Worm (Caenorhabditis elegans) whole organism, L3 larva: Measurements from ENCODE around the gene bra-2.

Source experiments
- R02D3.7 ChIP-seq: fragments of 150-350 bp; optimal IDR thresholded peaks from 2 replicates; lab custom pipeline; 2014; ENCODE audit warnings: missing biosample characterization, missing genetic modification characterization
- ZK546.5 ChIP-seq: sonication (generic microtip); optimal IDR thresholded peaks from 2 replicates; lab custom pipeline; 2017; ENCODE audit warnings: missing biosample characterization, missing genetic modification characterization
- aly-2 ChIP-seq: fragments of 150-350 bp; optimal IDR thresholded peaks from 2 replicates; lab custom pipeline; 2014; ENCODE audit warnings: missing biosample characterization, missing genetic modification characterization
- ama-1 ChIP-seq: fragments of 150-350 bp; optimal IDR thresholded peaks from 2 replicates; lab custom pipeline; 2018
- ceh-28 ChIP-seq: fragments of 150-350 bp; optimal IDR thresholded peaks from 2 replicates; lab custom pipeline; 2014; ENCODE audit warnings: missing biosample characterization, missing genetic modification reagents, missing genetic modification characterization
- ceh-82 ChIP-seq: fragments of 150-350 bp; optimal IDR thresholded peaks from 2 replicates; lab custom pipeline; 2014; ENCODE audit warnings: missing biosample characterization, missing genetic modification characterization
- egl-27 ChIP-seq: sonication (generic microtip); optimal IDR thresholded peaks from 4 replicates; lab custom pipeline; 2017; ENCODE audit warnings: missing biosample characterization, missing genetic modification reagents, missing genetic modification characterization
- egl-5 ChIP-seq: fragments of 150-350 bp; optimal IDR thresholded peaks from 2 replicates; lab custom pipeline; 2017; ENCODE audit warnings: missing biosample characterization, missing genetic modification reagents, missing genetic modification characterization, inconsistent platforms
- elt-1 ChIP-seq: fragments of 150-350 bp; optimal IDR thresholded peaks from 2 replicates; lab custom pipeline; 2014; ENCODE audit warnings: missing biosample characterization, missing genetic modification characterization
- elt-2 ChIP-seq: sonication (generic microtip); optimal IDR thresholded peaks from 2 replicates; lab custom pipeline; 2016; ENCODE audit warnings: missing genetic modification reagents, mild to moderate bottlenecking, missing genetic modification characterization, missing compliant biosample characterization
- elt-3 ChIP-seq, 3 experiments: fragments of 150-350 bp in 1 of 3; sonication (generic microtip) in 2 of 3; optimal IDR thresholded peaks; 2 replicates in 2 of 3; 4 replicates in 1 of 3; lab custom pipeline; 2014 to 2017; ENCODE audit warnings: missing biosample characterization in 3 of 3, missing genetic modification characterization in 3 of 3
- eor-1 ChIP-seq, 2 experiments: fragments of 150-350 bp; optimal IDR thresholded peaks; 2 replicates each; lab custom pipeline; 2014 to 2018; ENCODE audit warnings: missing biosample characterization in 2 of 2, missing genetic modification characterization in 2 of 2
- fkh-2 ChIP-seq: fragments of 150-350 bp; optimal IDR thresholded peaks from 2 replicates; lab custom pipeline; 2014; ENCODE audit warnings: missing biosample characterization, missing genetic modification reagents, missing genetic modification characterization
- fos-1 ChIP-seq: fragments of 150-350 bp; optimal IDR thresholded peaks from 2 replicates; lab custom pipeline; 2014; ENCODE audit warnings: missing biosample characterization, missing genetic modification characterization
- hmg-11 ChIP-seq: sonication (generic microtip); optimal IDR thresholded peaks from 2 replicates; lab custom pipeline; 2016; ENCODE audit warnings: missing genetic modification characterization, missing compliant biosample characterization
- jun-1 ChIP-seq: fragments of 150-350 bp; optimal IDR thresholded peaks from 2 replicates; lab custom pipeline; 2014; ENCODE audit warnings: missing biosample characterization, missing genetic modification reagents, missing genetic modification characterization
- lin-15B ChIP-seq: fragments of 150-350 bp; optimal IDR thresholded peaks from 2 replicates; lab custom pipeline; 2014; ENCODE audit warnings: missing biosample characterization, missing genetic modification characterization
- lin-39 ChIP-seq: fragments of 150-350 bp; optimal IDR thresholded peaks from 2 replicates; lab custom pipeline; 2018; ENCODE audit warnings: missing biosample characterization, missing genetic modification reagents, missing genetic modification characterization
- nhr-11 ChIP-seq: fragments of 150-350 bp; optimal IDR thresholded peaks from 2 replicates; lab custom pipeline; 2014; ENCODE audit warnings: missing biosample characterization, missing genetic modification characterization
- nhr-12 ChIP-seq: fragments of 150-350 bp; optimal IDR thresholded peaks from 2 replicates; lab custom pipeline; 2014; ENCODE audit warnings: missing biosample characterization, missing genetic modification characterization
- nhr-23 ChIP-seq: fragments of 150-350 bp; optimal IDR thresholded peaks from 2 replicates; lab custom pipeline; 2014; ENCODE audit warnings: missing biosample characterization, missing genetic modification reagents, missing genetic modification characterization
- nhr-25 ChIP-seq: sonication (generic microtip); optimal IDR thresholded peaks from 2 replicates; lab custom pipeline; 2017; ENCODE audit warnings: missing biosample characterization, missing genetic modification characterization
- nhr-28 ChIP-seq: fragments of 150-350 bp; optimal IDR thresholded peaks from 2 replicates; lab custom pipeline; 2014; ENCODE audit warnings: missing biosample characterization, missing genetic modification characterization
- nhr-43 ChIP-seq: sonication (generic microtip); optimal IDR thresholded peaks from 2 replicates; lab custom pipeline; 2016; ENCODE audit warnings: mild to moderate bottlenecking, missing genetic modification characterization, missing compliant biosample characterization; ENCODE audit not compliant: poor library complexity, severe bottlenecking
- nhr-77 ChIP-seq: fragments of 150-350 bp; optimal IDR thresholded peaks from 2 replicates; lab custom pipeline; 2014; ENCODE audit warnings: missing biosample characterization, missing genetic modification characterization
- pha-4 ChIP-seq: fragments of 150-350 bp; optimal IDR thresholded peaks from 2 replicates; lab custom pipeline; 2014; ENCODE audit warnings: missing biosample characterization, missing genetic modification reagents, missing genetic modification characterization
- skn-1 ChIP-seq: fragments of 150-350 bp; optimal IDR thresholded peaks from 2 replicates; lab custom pipeline; 2014; ENCODE audit warnings: missing biosample characterization, missing genetic modification characterization
- snpc-4 ChIP-seq: fragments of 150-350 bp; optimal IDR thresholded peaks from 2 replicates; lab custom pipeline; 2014; ENCODE audit warnings: missing biosample characterization, missing genetic modification characterization
- unc-62 ChIP-seq: fragments of 150-350 bp; sonication (generic microtip); optimal IDR thresholded peaks from 4 replicates; lab custom pipeline; 2014; ENCODE audit warnings: missing biosample characterization, missing genetic modification reagents, missing genetic modification characterization
- zag-1 ChIP-seq: fragments of 150-350 bp; optimal IDR thresholded peaks from 2 replicates; lab custom pipeline; 2014; ENCODE audit warnings: missing biosample characterization, missing genetic modification characterization
- ztf-11 ChIP-seq: fragments of 150-350 bp; optimal IDR thresholded peaks from 2 replicates; lab custom pipeline; 2014; ENCODE audit warnings: missing biosample characterization, missing genetic modification characterization

bra-2 gene

DNA sequence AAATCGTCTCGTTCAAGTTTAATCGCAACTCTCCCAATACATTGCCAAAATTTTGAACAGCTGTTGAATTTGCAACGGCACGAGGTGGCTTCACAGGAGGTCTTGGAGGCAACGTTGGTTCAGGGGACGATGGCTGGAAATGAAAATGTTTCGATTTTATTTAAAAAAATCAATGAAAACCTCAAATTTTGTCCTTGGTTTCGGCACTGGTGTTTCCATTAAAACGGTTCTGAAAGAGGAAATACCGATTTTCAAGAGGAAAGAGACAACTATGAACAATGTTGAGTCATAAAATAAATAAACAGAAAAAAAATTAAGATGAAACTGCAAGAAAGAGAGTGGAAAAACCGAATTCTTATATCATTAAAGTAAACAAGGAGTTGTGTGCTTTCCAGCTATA, 3.8 kb upstream of the bra-2 start, which contains the start of gene F23H11.4:
Gene F23H11.4, minus strand, starts transcription at position 229 of the 400 bp plus-strand sequence.
- TF ChIP-seq eor-1 (tag; optimal IDR thresholded peaks at IDR 0.05; lab: Kevin White, UChicago), result no peak
- peak; percentile 54 for TF ChIP-seq pha-4 (tag; lab: Kevin White, UChicago)

DNA sequence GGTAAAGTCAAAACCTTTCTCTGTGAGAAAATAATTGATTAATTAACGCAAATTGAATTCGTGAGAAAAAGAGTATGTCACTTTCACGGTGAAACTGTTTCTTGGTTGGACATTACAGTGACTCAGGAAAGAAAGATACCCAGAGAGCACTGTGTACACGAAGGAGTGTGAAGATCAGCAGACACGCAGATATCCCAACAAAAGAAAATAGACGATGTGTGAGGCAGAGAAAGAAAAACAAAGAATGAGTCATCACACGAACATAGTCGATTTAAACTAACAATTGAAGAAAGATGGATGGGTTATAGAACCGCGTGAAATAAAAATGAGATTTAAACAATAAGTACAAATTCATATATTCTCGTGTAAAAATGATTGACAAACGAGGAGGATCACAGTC, 3.1 kb upstream of the bra-2 start:
- TF ChIP-seq egl-27 (no peak), lin-39 (tag; lab: Kevin White, UChicago) (no peak), fos-1 (tag; lab: Kevin White, UChicago) (no peak), hmg-11 (tag; lab: Kevin White, UChicago) (peak; percentile 38), nhr-43 (no peak), nhr-11 (tag; lab: Kevin White, UChicago) (no peak), jun-1 (peak; percentile 56), ceh-28 (tag; lab: Kevin White, UChicago) (no peak), snpc-4 (tag; lab: Kevin White, UChicago) (no peak), elt-3 (tag; optimal IDR thresholded peaks at IDR 0.05; lab: Kevin White, UChicago) (no peak), ztf-11 (tag; lab: Kevin White, UChicago) (no peak), nhr-77 (tag; lab: Kevin White, UChicago) (no peak), pha-4 (tag; lab: Kevin White, UChicago) (peak; percentile 79), zag-1 (tag; lab: Kevin White, UChicago) (no peak), nhr-25 (tag; lab: Kevin White, UChicago) (peak; percentile 31), R02D3.7 (tag; lab: Kevin White, UChicago) (no peak), ZK546.5 (tag; lab: Kevin White, UChicago) (no peak), egl-5 (tag; lab: Kevin White, UChicago) (no peak), nhr-28 (tag; lab: Kevin White, UChicago) (no peak), aly-2 (tag; lab: Kevin White, UChicago) (no peak), unc-62 (GFP tag; lab: Kevin White, UChicago) (no peak), nhr-23 (tag; lab: Kevin White, UChicago) (peak; percentile 21), fkh-2 (no peak), nhr-12 (tag; lab: Kevin White, UChicago) (no peak), lin-15B (tag; lab: Kevin White, UChicago) (no peak), ceh-82 (tag; lab: Kevin White, UChicago) (no peak), skn-1 (tag; lab: Kevin White, UChicago) (no peak)

DNA sequence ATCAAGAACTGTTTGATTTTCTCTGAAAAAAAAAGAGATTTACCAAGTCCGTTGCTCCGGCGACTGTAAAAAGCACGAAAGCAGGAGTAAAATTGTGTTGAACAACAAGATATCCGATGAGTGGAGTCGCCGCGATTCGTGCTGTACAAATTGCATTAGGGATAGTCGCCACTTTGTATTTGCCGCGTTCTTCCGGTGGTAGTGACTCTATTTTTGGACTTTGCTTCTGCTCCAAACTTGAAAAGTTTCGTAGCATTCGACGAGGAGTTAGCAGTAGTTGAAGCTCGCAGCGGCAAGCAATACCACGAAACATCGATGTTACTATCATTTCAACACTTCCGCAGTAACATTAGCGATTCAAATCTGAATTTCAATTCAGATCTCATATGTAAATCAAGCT, 1.5 kb upstream of the bra-2 start, which contains the start of gene crls-1:
Gene crls-1, minus strand, starts transcription at position 363 of the 400 bp plus-strand sequence.
- TF ChIP-seq ama-1 (lab: Kevin White, UChicago), result peak; percentile 51
- no peak for TF ChIP-seq hmg-11 (tag; lab: Kevin White, UChicago)
- TF ChIP-seq, all 47 proteins: peak for 1

DNA sequence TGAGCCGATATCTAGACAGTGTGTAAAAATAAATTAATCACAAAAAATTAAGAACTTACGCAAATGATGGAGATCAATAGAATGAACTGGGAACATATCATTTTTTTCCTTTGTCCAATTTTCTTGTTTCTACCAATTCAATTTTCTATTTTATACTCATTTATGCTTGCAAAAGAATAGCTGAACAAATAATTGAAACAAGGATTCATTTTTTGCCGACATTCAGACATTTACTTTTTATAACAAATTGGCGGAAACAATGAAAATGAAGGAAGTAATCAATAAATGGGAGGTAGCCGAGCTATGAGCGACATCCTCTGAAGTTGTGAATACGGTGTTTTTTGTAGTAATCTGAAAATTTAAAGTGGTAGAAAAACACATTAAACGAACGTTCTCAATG, 5.8 kb downstream of the bra-2 start, which contains the start of gene idpp-13:
Gene idpp-13, minus strand, starts transcription at position 101 of the 400 bp plus-strand sequence.
- TF ChIP-seq skn-1 (tag; lab: Kevin White, UChicago), result no peak

DNA sequence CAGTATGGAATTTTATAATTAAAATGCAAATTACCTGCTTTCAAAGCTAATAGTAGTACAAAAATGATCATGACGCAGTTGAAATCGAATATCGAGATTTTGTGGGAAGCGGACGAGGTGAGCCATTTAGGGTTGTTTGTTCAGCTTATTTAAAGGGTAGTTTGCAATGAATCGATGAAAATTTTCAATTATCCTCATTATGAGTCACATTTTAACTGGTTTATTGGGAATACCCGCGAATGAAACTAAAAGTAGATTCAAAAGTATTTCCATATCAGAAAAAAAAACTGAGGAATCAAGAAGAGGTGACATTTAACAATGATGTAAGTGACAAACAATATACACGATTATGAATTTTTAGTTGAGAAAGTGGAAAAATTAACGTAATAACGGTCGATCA, 8.3 kb downstream of the bra-2 start, which contains the start of gene F23H11.7:
Gene F23H11.7, minus strand, starts transcription at position 101 of the 400 bp plus-strand sequence.
- no peak for TF ChIP-seq nhr-11 (tag; lab: Kevin White, UChicago)
- no peak for TF ChIP-seq elt-2

DNA sequence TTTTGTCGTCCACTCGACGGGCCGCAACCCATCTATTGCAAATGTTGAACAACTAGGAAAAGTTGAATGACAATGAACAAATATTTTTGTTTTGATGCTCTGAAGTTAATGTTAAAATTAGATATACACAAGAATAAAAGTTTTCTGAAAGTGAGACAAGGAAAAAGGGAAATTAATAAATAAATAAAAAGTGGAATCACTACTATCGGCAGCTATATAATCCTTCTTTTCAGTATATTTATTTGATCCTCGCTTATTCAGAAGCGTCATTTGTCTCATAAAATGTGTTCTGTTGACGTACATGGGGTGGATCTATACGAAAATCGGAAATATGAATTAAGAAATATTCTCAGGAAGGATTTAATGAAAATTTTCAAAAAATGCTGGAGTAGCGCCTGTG, 15.2 kb downstream of the bra-2 start, which contains the start of gene pef-1:
Gene pef-1, minus strand, starts transcription at position 101 of the 400 bp plus-strand sequence.
- TF ChIP-seq elt-1 (tag; lab: Kevin White, UChicago) (no peak), egl-27 (no peak), nhr-77 (tag; lab: Kevin White, UChicago) (no peak), nhr-12 (tag; lab: Kevin White, UChicago) (no peak)
